Fruit fly (Drosophila melanogaster) whole organism, adult: ENCODE measurements around the gene CrebB.

ENCODE experiments used
- CG33017 ChIP-seq: fragments of 200-800 bp; sonication (Bioruptor generic); optimal IDR thresholded peaks from 2 replicates; lab custom pipeline; 2018; ENCODE audit warnings: missing biosample characterization, mild to moderate bottlenecking, missing genetic modification characterization, moderate library complexity
- Crg-1 ChIP-seq: fragments of 200-800 bp; sonication (Bioruptor generic); optimal IDR thresholded peaks from 2 replicates; lab custom pipeline; 2016; ENCODE audit warnings: missing biosample characterization, missing genetic modification characterization
- Mnt ChIP-seq: fragments of 200-800 bp; sonication (Bioruptor generic); optimal IDR thresholded peaks from 2 replicates; lab custom pipeline; 2016; ENCODE audit warnings: missing biosample characterization, mild to moderate bottlenecking, missing genetic modification characterization

DNA sequence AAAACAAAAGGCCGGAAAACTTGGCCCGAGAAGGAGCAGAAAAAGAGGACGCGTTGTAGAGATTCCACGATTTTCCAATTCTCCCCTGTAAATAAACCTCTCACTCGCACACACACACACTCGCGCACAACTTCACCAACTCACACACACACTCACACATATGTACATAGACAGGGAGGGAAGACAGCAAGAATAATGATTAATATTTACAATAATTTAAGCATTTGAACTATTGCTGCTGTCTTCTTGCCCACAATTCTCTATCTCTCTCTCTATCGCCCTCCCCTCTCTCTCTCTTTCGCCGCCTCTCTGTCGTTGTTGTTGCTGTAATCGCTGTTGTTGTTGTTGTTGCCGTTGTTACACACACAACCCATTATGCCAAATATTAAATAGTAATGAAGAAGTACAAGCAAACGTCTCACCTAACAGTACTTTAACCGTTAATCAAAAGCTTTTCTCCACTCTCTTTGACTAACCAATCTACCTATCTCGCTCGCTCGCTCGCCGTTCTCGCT, 8.3 kb downstream of the CrebB start:
- TF ChIP-seq Crg-1 (GFP tag; lab: Kevin White, UChicago) (no peak), CG33017 (tag; lab: Kevin White, UChicago) (no peak), Mnt (GFP tag; lab: Kevin White, UChicago) (no peak)
